Worm (Caenorhabditis elegans) whole organism, L4 larva: Measurements from ENCODE around the gene dap-3.

Experiments used
- aly-2 ChIP-seq: sonication (generic microtip); optimal IDR thresholded peaks from 2 replicates; lab custom pipeline; 2018; ENCODE audit warnings: missing biosample characterization, missing genetic modification characterization
- dve-1 ChIP-seq: sonication (generic microtip); optimal IDR thresholded peaks from 2 replicates; lab custom pipeline; 2017; ENCODE audit warnings: antibody characterized with exemption, mild to moderate bottlenecking, missing genetic modification characterization, missing compliant biosample characterization; ENCODE audit not compliant: insufficient read depth
- egl-27 ChIP-seq: sonication (generic microtip); optimal IDR thresholded peaks from 3 replicates; lab custom pipeline; 2017; ENCODE audit warnings: missing biosample characterization, missing genetic modification reagents, missing genetic modification characterization
- fos-1 ChIP-seq: fragments of 150-350 bp; optimal IDR thresholded peaks from 2 replicates; lab custom pipeline; 2014; ENCODE audit warnings: missing biosample characterization, missing genetic modification characterization
- hlh-30 ChIP-seq: sonication (generic microtip); optimal IDR thresholded peaks from 2 replicates; lab custom pipeline; 2017; ENCODE audit warnings: antibody characterized with exemption, mild to moderate bottlenecking, missing genetic modification characterization, missing compliant biosample characterization; ENCODE audit not compliant: insufficient read depth
- nhr-102 ChIP-seq: sonication (generic microtip); optimal IDR thresholded peaks from 2 replicates; lab custom pipeline; 2016; ENCODE audit warnings: mild to moderate bottlenecking, missing genetic modification characterization, moderate library complexity, missing compliant biosample characterization
- nhr-42 ChIP-seq: fragments of 200-800 bp; sonication (Bioruptor generic); IDR thresholded peaks from 2 replicates; pipeline ENCODE4 v1.3.6; 2022; ENCODE audit warnings: missing genetic modification characterization, missing compliant biosample characterization
- skn-1 ChIP-seq: fragments of 150-350 bp; optimal IDR thresholded peaks from 2 replicates; lab custom pipeline; 2014; ENCODE audit warnings: missing biosample characterization, missing genetic modification characterization
- spr-1 ChIP-seq: sonication (generic microtip); optimal IDR thresholded peaks from 2 replicates; lab custom pipeline; 2016; ENCODE audit warnings: mild to moderate bottlenecking, missing genetic modification characterization, missing compliant biosample characterization
- tag-97 ChIP-seq: fragments of 200-800 bp; sonication (Bioruptor generic); IDR thresholded peaks from 2 replicates; pipeline ENCODE4 v1.3.6; 2022; ENCODE audit warnings: missing genetic modification characterization, missing compliant biosample characterization
- ztf-7 ChIP-seq: fragments of 150-350 bp; optimal IDR thresholded peaks from 2 replicates; lab custom pipeline; 2014; ENCODE audit warnings: missing biosample characterization, missing genetic modification characterization

DNA sequence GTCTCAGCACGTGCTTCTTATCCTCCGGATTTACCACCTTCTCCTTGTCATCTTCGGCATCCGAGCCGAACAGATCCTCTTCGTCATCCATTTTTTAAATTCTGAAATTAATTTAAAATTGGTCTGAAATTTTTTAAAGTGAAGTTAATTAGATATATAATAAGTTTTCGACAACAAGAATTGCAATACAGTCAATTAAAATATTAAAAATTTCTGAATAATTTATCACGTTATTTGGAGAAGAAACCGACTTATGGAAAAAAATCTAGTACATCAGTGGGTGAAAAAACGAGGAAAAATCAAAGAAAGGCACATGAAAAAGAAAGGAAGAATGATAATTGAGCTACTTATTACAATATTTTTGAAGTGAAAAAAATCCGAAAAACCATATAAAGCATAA lies 24.6 kb downstream of the dap-3 start, which contains the start of gene taf-13:
- no peak for TF ChIP-seq skn-1 (tag; lab: Kevin White, UChicago)
- TF ChIP-seq aly-2 (tag; lab: Kevin White, UChicago): no peak
- TF ChIP-seq dve-1 (tag; lab: Kevin White, UChicago): no peak
- TF ChIP-seq hlh-30 (tag; lab: Kevin White, UChicago): no peak
- TF ChIP-seq ztf-7: no peak
- TF ChIP-seq nhr-42 (GFP tag; lab: Robert Waterston, UW): no peak
- no peak for TF ChIP-seq egl-27
- TF ChIP-seq tag-97 (GFP tag; lab: Robert Waterston, UW): no peak
- TF ChIP-seq spr-1 (tag; lab: Kevin White, UChicago): no peak
- no peak for TF ChIP-seq fos-1 (tag; lab: Kevin White, UChicago)
- no peak for TF ChIP-seq nhr-102 (tag; lab: Kevin White, UChicago)
